Worm (Caenorhabditis elegans): ENCODE measurements around the gene B0496.1.

The B0496.1 gene

DNA sequence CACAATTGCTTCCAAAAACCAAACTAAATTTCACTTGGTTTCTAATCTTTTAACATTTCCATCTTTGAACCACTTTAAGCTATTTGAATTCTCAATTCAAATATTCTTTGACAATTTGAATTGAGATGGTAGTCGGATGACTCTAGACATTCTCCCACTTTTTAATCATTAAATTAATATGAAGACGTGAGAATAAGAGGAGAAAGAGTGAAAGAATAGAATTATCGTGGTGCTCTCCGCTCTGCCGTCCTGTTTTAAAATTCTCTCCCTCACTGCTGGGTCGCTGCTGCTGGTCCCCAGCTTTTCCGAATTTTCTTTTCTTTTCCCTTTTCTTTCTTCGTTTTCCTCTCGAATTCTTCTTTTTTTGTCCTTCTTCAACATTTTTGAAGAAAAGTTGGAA lies 42.7 kb upstream of the B0496.1 start:
- TF ChIP-seq pqm-1 (tag; optimal IDR thresholded peaks at IDR 0.05) (no peak), lin-14 (GFP tag; optimal IDR thresholded peaks at IDR 0.05) (peak; percentile 14), ama-1 (optimal IDR thresholded peaks at IDR 0.05) (no peak), alr-1 (tag; optimal IDR thresholded peaks at IDR 0.05; ENCODE audit: borderline replicate concordance) (no peak)

DNA sequence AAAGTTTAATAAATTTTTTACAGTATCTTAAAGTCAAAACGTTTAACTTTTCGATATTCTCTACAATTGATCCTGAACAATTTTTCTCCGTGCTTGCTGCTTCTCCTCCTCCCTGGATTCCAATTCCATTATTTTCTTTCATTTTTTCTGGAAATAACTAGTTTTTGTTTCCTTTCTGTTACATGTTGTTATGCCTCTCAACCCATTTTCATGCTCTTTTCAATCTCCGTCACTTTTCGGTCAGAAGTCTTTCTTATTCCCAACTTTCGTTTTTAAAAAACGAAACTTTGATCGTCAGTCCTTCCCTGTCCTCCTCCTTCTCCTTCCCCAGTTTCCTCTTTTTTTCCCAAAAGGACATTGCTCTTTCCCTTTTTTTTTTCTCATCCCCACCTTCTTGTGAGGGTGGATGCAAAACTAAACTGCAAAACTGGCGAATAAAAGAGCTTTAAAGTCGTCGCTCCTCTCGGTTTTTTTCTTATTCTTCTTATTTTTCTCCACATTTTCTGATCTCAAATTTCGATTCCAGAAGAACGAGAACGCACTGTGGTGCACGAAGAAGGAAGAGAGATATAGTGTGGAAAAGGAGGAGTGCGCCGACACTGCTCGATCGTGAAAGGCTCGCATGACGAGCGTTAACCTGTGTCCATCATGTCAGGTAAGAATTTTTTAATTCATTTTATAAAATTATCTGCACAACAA lies 41.0 kb upstream of the B0496.1 start, which contains the start of the genes C48A7.16 and egl-19:
TSS of gene C48A7.16 (plus strand) at position 544 of the 699 bp plus-strand sequence.
TSS of gene egl-19 (plus strand) at position 649 of the 699 bp plus-strand sequence.
- TF ChIP-seq lin-14 (GFP tag; optimal IDR thresholded peaks at IDR 0.05) (peak; percentile 48), efl-1 (optimal IDR thresholded peaks at IDR 0.05) (no peak), efl-1 (GFP tag; optimal IDR thresholded peaks at IDR 0.05 in 1 of 2) (peak in 1 of 2 experiments; percentile 92), tlp-1 (tag; optimal IDR thresholded peaks at IDR 0.05) (no peak), irx-1 (tag; optimal IDR thresholded peaks at IDR 0.05) (no peak), nhr-84 (tag; optimal IDR thresholded peaks at IDR 0.05) (no peak), egl-27 (tag; optimal IDR thresholded peaks at IDR 0.05) (no peak), fkh-10 (GFP tag; optimal IDR thresholded peaks at IDR 0.05) (peak; percentile 28)

DNA sequence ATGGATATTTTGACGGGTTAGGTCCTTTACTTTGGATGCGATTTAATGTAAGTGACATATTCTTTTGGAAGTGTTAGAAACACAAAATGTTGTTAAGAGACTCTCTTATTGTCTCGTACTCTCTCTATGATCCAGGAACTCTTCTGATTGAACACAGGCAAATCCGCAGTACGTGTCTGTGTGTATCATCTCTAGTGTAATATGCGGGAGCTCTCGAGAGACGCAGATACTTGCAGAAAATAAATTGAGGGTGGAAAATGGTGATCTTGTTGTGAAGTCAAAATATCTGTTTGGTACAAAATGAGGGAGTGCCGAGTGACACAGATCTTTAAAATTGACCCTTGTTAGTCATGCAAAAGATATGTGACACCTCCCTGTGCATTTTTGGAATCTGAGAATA lies 39.4 kb upstream of the B0496.1 start:
- TF ChIP-seq lin-14 (GFP tag; optimal IDR thresholded peaks at IDR 0.05): peak; percentile 64
- no peak for TF ChIP-seq ceh-8 (GFP tag; optimal IDR thresholded peaks at IDR 0.05)
- no peak for TF ChIP-seq ceh-63 (GFP tag; optimal IDR thresholded peaks at IDR 0.05)
- no peak for TF ChIP-seq fkh-10 (GFP tag; optimal IDR thresholded peaks at IDR 0.05)
- no peak for TF ChIP-seq tbx-2 (tag; optimal IDR thresholded peaks at IDR 0.05)
- no peak for TF ChIP-seq ztf-4 (tag; optimal IDR thresholded peaks at IDR 0.05)
- TF ChIP-seq blmp-1 (tag; optimal IDR thresholded peaks at IDR 0.05): no peak
- no peak for TF ChIP-seq mep-1 (tag; optimal IDR thresholded peaks at IDR 0.05)
- no peak for TF ChIP-seq ceh-82 (tag; optimal IDR thresholded peaks at IDR 0.05)
- TF ChIP-seq dsc-1 (tag; optimal IDR thresholded peaks at IDR 0.05): peak; percentile 11
- TF ChIP-seq fos-1 (tag; optimal IDR thresholded peaks at IDR 0.05): no peak
- TF ChIP-seq nhr-47 (tag; optimal IDR thresholded peaks at IDR 0.05): no peak
- peak; percentile 31 for TF ChIP-seq pag-3 (tag; optimal IDR thresholded peaks at IDR 0.05; ENCODE audit: borderline replicate concordance, insufficient read depth)
- no peak for TF ChIP-seq nhr-71 (tag; optimal IDR thresholded peaks at IDR 0.05)
- TF ChIP-seq efl-3 (GFP tag; optimal IDR thresholded peaks at IDR 0.05): no peak

DNA sequence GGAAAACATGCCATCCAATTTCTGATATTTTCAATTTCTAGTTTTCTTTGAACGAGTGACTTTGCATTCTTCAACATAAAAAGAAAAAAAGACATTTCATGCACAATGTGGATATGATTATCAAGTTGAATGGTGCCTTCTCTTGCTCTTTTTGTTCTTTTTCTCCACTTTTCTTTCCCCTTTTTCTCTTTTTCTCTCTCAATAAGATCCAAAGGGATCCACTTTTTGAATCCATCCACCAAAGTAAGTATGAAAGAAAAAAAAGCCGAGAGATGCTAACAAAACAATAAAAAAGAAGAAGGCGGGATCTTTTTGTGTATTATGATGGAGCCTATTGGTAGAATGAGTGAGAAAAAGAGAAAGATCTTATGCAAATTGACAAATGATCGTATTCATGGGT lies 38.8 kb upstream of the B0496.1 start:
- TF ChIP-seq pqm-1 (tag; optimal IDR thresholded peaks at IDR 0.05) (no peak), tbx-2 (tag; optimal IDR thresholded peaks at IDR 0.05) (no peak), fkh-10 (GFP tag; optimal IDR thresholded peaks at IDR 0.05) (peak; percentile 20), grh-1 (GFP tag; IDR thresholded peaks at IDR 0.05) (no peak), lin-14 (GFP tag; optimal IDR thresholded peaks at IDR 0.05) (peak; percentile 32)

DNA sequence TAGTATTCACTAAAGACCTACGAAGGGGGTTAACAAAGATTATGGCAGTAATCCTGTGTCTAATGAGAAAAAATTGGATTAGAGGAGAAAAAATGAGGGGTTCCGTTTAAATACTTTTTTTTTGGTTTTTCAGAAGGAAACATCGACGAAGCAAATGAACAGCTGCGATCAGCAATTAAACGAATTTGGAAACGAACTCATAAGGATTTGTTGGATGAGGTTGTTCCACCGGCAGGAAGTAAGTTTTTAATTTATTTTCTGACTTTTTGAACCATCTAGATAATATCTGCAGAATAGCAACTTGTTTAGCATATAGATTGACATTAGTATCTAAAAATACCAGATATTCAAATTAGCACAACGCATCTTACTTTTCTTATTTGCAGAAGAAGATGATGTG lies 32.5 kb upstream of the B0496.1 start:
- TF ChIP-seq lin-14 (GFP tag; optimal IDR thresholded peaks at IDR 0.05) (no peak), dsc-1 (tag; optimal IDR thresholded peaks at IDR 0.05) (peak; percentile 36)

DNA sequence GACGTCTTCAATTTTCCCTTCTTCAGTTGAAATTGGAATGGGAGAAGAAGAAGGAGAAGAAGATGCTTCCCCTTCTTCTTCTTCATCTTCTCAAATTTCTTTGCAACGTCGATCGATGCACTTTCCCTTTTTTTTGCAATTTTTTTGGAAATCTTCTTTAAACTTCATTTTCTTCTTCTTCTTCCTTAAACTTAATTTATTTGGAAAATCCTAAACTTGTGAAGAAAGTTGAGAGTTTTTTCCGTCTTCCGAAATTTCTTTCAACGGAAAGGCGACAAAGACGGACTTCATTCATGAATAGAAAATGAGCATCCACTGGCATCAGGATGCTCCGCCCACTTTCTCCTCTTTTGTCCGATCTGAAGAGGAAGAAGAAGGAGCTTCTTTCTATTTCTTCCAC lies 31.9 kb upstream of the B0496.1 start:
- TF ChIP-seq nhr-12 (tag; optimal IDR thresholded peaks at IDR 0.05) (no peak), ceh-8 (GFP tag; optimal IDR thresholded peaks at IDR 0.05) (no peak), nhr-47 (tag; optimal IDR thresholded peaks at IDR 0.05) (no peak), grh-1 (GFP tag; IDR thresholded peaks at IDR 0.05) (no peak), nhr-28 (tag; optimal IDR thresholded peaks at IDR 0.05) (no peak), fkh-10 (GFP tag; optimal IDR thresholded peaks at IDR 0.05) (peak; percentile 89), snu-23 (GFP tag; optimal IDR thresholded peaks at IDR 0.05) (no peak), mab-9 (GFP tag; IDR thresholded peaks at IDR 0.05) (no peak), zag-1 (tag; optimal IDR thresholded peaks at IDR 0.05) (no peak), pax-3 (tag; optimal IDR thresholded peaks at IDR 0.05) (no peak), lin-39 (tag; optimal IDR thresholded peaks at IDR 0.05) (no peak), lir-3 (tag; optimal IDR thresholded peaks at IDR 0.05; ENCODE audit: poor library complexity) (no peak), mef-2 (tag; optimal IDR thresholded peaks at IDR 0.05) (no peak), C16A3.4 (tag; optimal IDR thresholded peaks at IDR 0.05) (no peak), tbx-2 (tag; optimal IDR thresholded peaks at IDR 0.05) (peak; percentile 7), ceh-90 (tag; optimal IDR thresholded peaks at IDR 0.05) (no peak), C04F5.9 (tag; optimal IDR thresholded peaks at IDR 0.05) (no peak), irx-1 (tag; optimal IDR thresholded peaks at IDR 0.05) (no peak), nhr-84 (tag; optimal IDR thresholded peaks at IDR 0.05) (no peak), lin-14 (GFP tag; optimal IDR thresholded peaks at IDR 0.05) (peak; percentile 75), Y116A8C.19 (tag; optimal IDR thresholded peaks at IDR 0.05; ENCODE audit: borderline replicate concordance) (no peak)
